Worm (Caenorhabditis elegans) whole organism, mixed stage, embryonic: ENCODE data around the gene F56H9.8.

ENCODE experiments used
- elt-3 ChIP-seq: fragments of 150-350 bp; optimal IDR thresholded peaks from 2 replicates; lab custom pipeline; 2014; ENCODE audit warnings: missing biosample characterization, missing genetic modification characterization
- lin-13 ChIP-seq: fragments of 150-350 bp; optimal IDR thresholded peaks from 2 replicates; lab custom pipeline; 2014; ENCODE audit warnings: missing biosample characterization, missing genetic modification characterization
- lsy-2 ChIP-seq: fragments of 150-350 bp; optimal IDR thresholded peaks from 2 replicates; lab custom pipeline; 2014; ENCODE audit warnings: missing biosample characterization, missing genetic modification characterization
- nhr-12 ChIP-seq: fragments of 150-350 bp; optimal IDR thresholded peaks from 2 replicates; lab custom pipeline; 2014; ENCODE audit warnings: missing biosample characterization, missing genetic modification characterization
- nhr-237 ChIP-seq: fragments of 150-350 bp; optimal IDR thresholded peaks from 2 replicates; lab custom pipeline; 2014; ENCODE audit warnings: missing biosample characterization, missing genetic modification characterization
- snpc-4 ChIP-seq: fragments of 150-350 bp; optimal IDR thresholded peaks from 2 replicates; lab custom pipeline; 2014; ENCODE audit warnings: missing biosample characterization, missing genetic modification characterization

DNA sequence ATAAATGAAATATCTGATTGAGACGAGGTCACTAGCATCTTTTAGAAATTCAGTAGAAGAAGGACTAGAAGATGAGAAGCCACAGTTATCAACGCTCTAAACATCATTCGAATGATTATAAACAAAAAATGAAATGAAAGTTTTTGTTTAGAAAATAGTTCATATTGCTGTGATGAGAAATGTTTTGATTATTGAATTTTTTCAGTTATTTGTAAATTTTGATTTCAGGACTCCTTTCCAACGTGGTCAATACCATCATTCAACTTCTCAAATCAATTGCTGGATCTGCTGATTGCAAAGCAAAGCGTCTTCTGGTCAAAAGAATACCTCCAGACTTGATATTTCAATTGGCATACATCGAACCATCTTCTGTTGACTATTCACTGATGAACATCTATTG, 13.5 kb downstream of the F56H9.8 start, which contains the start of gene W05B10.6:
- TF ChIP-seq lsy-2: no peak
- no peak for TF ChIP-seq lin-13 (tag; lab: Kevin White, UChicago)
- TF ChIP-seq elt-3 (tag; lab: Kevin White, UChicago): no peak
- TF ChIP-seq nhr-12: no peak
- TF ChIP-seq nhr-237 (tag; lab: Kevin White, UChicago): no peak
- no peak for TF ChIP-seq snpc-4 (tag; lab: Kevin White, UChicago)
